Fruit fly (Drosophila melanogaster) whole organism, prepupa: ENCODE measurements around the gene CG10793.

Source experiments
- CG4318 ChIP-seq: fragments of 200-800 bp; sonication (Bioruptor generic); optimal IDR thresholded peaks from 3 replicates; lab custom pipeline; 2017; ENCODE audit warnings: missing biosample characterization, mild to moderate bottlenecking, missing genetic modification characterization
- CG6163 ChIP-seq: fragments of 200-800 bp; sonication (Bioruptor generic); IDR thresholded peaks from 3 replicates; pipeline ENCODE4 v1.3.6; 2022; ENCODE audit warnings: missing biosample characterization, missing genetic modification characterization
- CG8319 ChIP-seq: fragments of 200-800 bp; sonication (Bioruptor generic); optimal IDR thresholded peaks from 3 replicates; lab custom pipeline; 2016; ENCODE audit warnings: missing biosample characterization, missing genetic modification characterization
- CG9139 ChIP-seq: fragments of 200-800 bp; sonication (Bioruptor generic); optimal IDR thresholded peaks from 3 replicates; lab custom pipeline; 2017; ENCODE audit warnings: missing biosample characterization, mild to moderate bottlenecking, missing genetic modification characterization
- Hr4 ChIP-seq: fragments of 200-800 bp; sonication (Bioruptor generic); optimal IDR thresholded peaks from 3 replicates; lab custom pipeline; 2016; ENCODE audit warnings: missing biosample characterization, missing genetic modification characterization
- Met ChIP-seq: fragments of 200-800 bp; sonication (Bioruptor generic); optimal IDR thresholded peaks from 3 replicates; lab custom pipeline; 2016; ENCODE audit warnings: missing biosample characterization, missing genetic modification characterization
- cyc ChIP-seq: fragments of 200-800 bp; sonication (Bioruptor generic); optimal IDR thresholded peaks from 3 replicates; lab custom pipeline; 2016; ENCODE audit warnings: missing biosample characterization, missing genetic modification characterization
- fd59A ChIP-seq: fragments of 200-800 bp; sonication (Bioruptor generic); optimal IDR thresholded peaks from 2 replicates; lab custom pipeline; 2017; ENCODE audit warnings: missing biosample characterization, mild to moderate bottlenecking, missing genetic modification characterization, missing genetic modification reagents
- spab ChIP-seq: fragments of 200-800 bp; sonication (Bioruptor generic); optimal IDR thresholded peaks from 2 replicates; lab custom pipeline; 2017; ENCODE audit warnings: missing biosample characterization, mild to moderate bottlenecking, missing genetic modification characterization, missing genetic modification reagents

DNA sequence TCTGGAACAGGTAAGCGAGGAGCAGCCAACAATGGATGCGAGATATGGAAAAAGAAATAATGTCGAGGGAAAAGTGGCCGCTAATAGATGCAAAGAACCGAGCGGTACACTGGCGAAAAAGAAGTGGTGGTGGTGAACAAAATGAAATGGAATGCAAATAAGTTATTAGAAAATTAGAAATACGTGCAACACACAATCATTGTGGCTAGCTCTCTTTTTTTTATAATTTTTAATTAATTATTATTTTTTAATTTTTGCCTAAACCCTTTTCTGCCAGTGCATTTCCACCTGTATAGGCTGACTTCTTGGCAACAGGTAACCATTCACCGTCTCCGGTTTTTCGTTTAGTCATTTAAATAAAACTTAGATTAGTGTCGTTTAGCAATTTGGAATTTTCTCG is 39.0 kb upstream of the CG10793 start:
- TF ChIP-seq CG4318 = no peak
- no peak for TF ChIP-seq Hr4 (GFP tag; lab: Kevin White, UChicago)
- TF ChIP-seq cyc (GFP tag; lab: Kevin White, UChicago) = no peak
- 0 out of 3 replicates have a peak, but pooled peaks have one; percentile 38 for TF ChIP-seq CG6163 (GFP tag; lab: Robert Waterston, UW)
- no peak for TF ChIP-seq spab (GFP tag; lab: Kevin White, UChicago)
- no peak for TF ChIP-seq CG8319 (GFP tag; lab: Kevin White, UChicago)
- no peak for TF ChIP-seq fd59A (GFP tag; lab: Kevin White, UChicago)
- TF ChIP-seq Met (GFP tag; lab: Kevin White, UChicago) = no peak
- TF ChIP-seq CG9139 (GFP tag; lab: Kevin White, UChicago) = no peak
